Fruit fly (Drosophila melanogaster): Measurements from ENCODE around the gene CG31636.

Gene CG31636

DNA sequence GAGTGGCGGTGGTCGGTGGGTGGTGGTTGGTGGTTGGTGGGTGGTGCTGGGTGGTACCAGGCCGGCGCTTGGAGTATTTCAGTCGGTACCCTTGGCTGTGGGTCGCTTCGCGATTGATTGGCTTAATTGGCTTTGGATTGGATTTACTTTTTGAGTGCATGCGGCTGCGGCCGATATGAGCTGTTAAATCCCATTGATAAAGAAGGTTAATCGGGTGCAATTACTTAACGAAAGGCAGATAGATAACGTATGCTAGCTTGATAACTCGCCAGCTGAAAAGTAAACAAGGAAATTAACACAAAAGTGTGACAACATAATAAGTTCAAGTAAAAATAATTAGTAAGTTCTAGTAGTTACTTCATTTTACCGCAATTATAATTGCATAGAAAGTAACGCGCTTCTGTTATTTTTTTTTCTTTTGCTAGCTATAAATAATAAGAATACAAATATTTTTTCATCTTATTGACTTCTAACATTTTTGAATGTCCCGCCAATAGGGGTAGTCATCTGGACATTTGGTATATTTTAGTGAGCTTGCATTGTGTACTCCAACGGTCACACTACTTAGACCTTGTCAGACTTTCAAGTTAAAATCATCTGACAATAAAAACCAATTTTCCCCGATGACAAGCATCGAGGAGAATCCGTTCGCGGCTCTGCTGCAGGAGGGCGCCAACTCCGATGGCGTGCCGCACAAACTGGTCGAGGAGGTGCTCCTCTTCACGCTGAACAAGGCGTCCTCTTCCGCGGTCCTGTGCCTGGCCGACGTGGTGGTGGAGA lies at the start of gene CG31636, which contains the start of gene Ube4A:
Gene CG31636, minus strand, starts transcription at position 184 of the 780 bp plus-strand sequence.
Gene Ube4A, plus strand, starts transcription at position 549 of the 780 bp plus-strand sequence.
- TF ChIP-seq CTCF (optimal IDR thresholded peaks at IDR 0.05) (no peak), CG8478 (optimal IDR thresholded peaks at IDR 0.05) (no peak)

DNA sequence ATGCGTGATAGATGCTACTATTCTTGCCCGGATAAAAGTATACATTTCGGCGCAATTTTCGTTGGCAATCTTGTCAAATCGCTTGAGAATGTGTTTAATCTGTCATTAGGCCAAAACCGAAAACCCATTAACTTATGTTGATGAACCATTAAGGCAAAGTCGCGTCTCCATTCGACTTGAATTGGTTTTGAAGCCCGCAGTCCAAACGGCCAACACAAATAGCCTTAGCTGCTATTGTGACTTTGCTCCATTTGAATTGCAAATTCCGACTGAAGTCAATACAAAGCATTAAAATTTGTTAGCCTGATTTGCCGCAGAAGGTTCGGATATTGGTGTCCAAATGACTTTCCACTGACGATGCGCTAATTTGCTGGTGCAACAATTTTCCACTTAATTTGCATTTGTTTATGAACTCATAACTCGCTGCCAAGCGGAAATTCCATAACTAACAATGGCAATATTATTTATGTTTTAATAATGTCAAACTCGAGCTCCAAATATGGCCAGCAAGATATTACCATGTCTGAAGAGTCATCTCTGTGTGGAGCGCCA lies 48.5 kb upstream of the CG31636 start:
- TF ChIP-seq CG8478 (optimal IDR thresholded peaks at IDR 0.05): no peak
- TF ChIP-seq CTCF (optimal IDR thresholded peaks at IDR 0.05): no peak

dm6 chr2L:6705081-6705480 lies 47.1 kb upstream of the CG31636 start:
- no peak for TF ChIP-seq CG8478 (optimal IDR thresholded peaks at IDR 0.05)

dm6 chr2L:6701409-6702199 lies 43.7 kb upstream of the CG31636 start:
- no peak for TF ChIP-seq CTCF (optimal IDR thresholded peaks at IDR 0.05)
- no peak for TF ChIP-seq CG8478 (optimal IDR thresholded peaks at IDR 0.05)

dm6 chr2L:6700742-6701141 lies 42.8 kb upstream of the CG31636 start:
- TF ChIP-seq CTCF (optimal IDR thresholded peaks at IDR 0.05): no peak
- TF ChIP-seq CG8478 (optimal IDR thresholded peaks at IDR 0.05): no peak

DNA sequence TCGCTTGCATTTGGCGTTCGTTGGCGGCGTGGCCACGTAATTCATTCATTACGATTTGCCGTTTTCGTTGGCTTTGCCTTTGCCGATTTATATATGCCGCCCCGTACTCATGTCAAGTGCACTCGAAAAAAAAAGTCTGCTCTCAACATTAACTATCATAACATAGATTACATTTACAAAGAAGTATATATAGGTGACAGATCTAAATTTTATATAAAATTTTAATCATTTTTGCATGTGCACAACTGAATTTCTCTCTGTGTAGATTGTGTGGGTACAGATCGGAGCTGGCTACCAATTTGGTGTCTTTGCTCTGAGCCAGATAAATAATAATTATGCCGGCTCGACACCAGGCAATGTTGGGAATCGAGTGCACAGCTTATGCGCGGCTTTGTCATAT lies 40.4 kb upstream of the CG31636 start:
- no peak for TF ChIP-seq CTCF (optimal IDR thresholded peaks at IDR 0.05)
- no peak for TF ChIP-seq CG8478 (optimal IDR thresholded peaks at IDR 0.05)

DNA sequence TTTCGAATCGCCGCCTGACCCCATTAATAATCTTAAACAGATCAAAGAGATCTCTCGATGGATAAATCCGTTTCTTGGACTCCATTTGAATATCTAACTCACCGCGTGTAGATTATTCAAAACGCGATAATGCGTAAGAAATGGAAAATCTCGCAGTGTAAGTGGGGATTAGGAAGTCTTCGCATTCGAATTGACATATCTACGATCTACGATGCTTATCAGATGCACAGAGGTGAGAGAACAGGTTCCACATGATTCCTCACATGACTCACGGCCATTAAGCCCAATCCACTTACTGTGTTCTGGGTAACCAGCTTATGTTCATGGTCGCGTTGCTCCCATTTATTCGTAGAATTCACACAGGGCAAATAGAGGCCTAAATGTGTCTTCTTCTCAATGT lies 38.3 kb upstream of the CG31636 start:
- no peak for TF ChIP-seq CG8478 (optimal IDR thresholded peaks at IDR 0.05)
- TF ChIP-seq CTCF (optimal IDR thresholded peaks at IDR 0.05): no peak

- TF ChIP-seq CG8478 (optimal IDR thresholded peaks at IDR 0.05): no peak
- no peak for TF ChIP-seq CTCF (optimal IDR thresholded peaks at IDR 0.05)
Observed at dm6 chr2L:6693794-6694254, 35.9 kb upstream of the CG31636 start.

DNA sequence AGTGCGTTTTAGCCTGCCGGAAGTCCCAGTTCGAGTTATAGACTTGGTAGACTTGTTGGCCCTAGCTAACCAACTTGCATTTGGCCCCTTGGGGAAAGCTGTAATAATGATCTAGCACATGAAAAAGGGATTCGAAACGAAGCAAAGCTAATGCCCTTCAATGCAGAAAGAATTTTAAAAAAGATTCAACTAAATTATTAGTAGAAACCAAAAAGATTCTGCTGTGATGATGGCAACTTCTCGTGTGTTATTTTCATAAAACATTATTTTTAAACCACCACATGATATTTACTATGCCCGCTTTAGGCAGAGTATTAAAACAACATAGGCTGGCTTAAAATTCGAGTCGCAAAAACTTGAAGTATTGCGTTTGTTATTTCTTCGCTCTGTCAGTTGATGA lies 34.1 kb upstream of the CG31636 start:
- no peak for TF ChIP-seq CTCF (optimal IDR thresholded peaks at IDR 0.05)
- TF ChIP-seq CG8478 (optimal IDR thresholded peaks at IDR 0.05): no peak

DNA sequence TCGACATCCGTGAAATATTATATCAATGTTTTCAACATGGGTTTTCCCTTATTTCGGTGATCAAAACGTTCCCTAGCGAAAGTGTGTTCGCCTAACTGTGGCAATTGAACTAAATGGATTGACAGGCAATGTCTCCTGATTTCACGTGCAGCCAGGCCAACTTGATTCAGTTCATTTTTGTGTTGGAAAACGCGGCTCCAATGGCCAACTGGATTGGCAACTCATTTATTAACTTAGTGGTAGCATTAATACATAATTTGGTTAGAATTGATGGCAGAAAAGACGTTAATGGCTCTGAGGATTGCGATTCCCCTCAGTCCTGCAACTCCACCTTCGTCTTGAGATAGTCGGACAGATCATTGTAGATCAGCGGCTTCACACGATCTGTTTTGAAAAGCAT lies 28.7 kb upstream of the CG31636 start, which contains the start of gene CG11327:
Gene CG11327, minus strand, starts transcription at position 101 of the 400 bp plus-strand sequence.
- TF ChIP-seq CTCF (optimal IDR thresholded peaks at IDR 0.05): no peak
- no peak for TF ChIP-seq CG8478 (optimal IDR thresholded peaks at IDR 0.05)

DNA sequence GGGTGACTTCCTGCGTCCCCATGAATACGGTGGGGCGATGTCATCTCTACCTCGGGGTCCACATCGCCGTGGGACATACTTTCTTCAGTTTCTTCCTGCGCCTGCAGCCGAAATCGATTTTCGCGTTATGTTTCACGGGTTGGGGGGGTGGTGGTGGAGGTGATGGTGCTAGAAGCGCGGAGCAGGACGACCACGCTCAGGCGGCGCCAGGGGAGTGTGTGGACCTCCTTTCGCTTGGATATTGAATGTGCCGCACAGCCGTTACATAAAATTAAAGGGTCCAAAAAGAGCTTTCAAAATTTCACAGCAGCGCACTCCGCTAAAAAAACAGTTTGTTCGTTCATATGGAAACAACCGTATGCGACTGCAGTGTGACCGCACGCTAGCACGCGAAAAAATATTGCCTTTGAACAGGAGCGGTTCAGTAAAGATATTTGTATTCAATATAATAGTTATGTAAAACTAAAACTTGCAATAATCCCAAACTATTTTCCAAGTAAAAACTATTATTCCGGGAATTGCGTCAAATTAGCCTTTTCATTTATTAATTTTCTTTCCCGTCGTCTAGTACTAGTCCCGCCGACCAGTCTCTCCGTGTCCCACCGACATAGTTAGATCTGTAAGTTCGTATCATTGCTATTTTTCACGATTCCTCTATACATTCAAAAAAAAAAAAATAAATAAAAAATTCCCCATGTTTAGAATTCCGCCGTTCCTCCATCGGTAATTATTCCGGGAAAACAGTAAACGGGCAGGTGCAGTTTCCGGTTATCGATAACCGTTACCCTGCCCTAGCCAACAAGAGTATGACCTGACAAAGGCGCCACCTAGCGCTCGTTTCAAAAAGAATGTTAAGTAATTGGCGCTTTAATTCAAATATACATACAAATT lies 26.3 kb upstream of the CG31636 start, which contains the start of gene Nhe3:
Gene Nhe3, minus strand, starts transcription at position 373 of the 891 bp plus-strand sequence.
- no peak for TF ChIP-seq CG8478 (optimal IDR thresholded peaks at IDR 0.05)
- peak; percentile 89 to 92 for TF ChIP-seq CTCF (optimal IDR thresholded peaks at IDR 0.05)

DNA sequence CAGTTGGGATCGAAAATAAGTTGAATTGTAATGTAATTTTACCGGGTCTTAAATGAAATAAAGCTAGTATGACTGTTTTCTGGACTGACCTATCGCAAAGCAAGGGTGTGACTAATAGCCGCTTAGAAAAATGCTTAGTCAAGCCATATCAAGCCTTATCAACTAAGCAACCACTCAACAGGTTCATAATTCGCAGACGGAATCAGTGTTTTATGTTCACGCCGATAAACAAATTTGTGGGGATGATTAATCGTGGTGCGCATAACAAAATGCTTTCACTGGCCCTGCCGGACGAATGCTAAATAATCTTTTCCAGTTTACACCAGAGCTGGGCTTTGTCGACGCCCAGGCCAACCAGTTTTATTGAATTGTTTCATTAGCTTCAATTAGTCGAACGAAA lies 25.0 kb upstream of the CG31636 start:
- TF ChIP-seq CG8478 (optimal IDR thresholded peaks at IDR 0.05): no peak
- TF ChIP-seq CTCF (optimal IDR thresholded peaks at IDR 0.05): no peak

- no peak for TF ChIP-seq CTCF (optimal IDR thresholded peaks at IDR 0.05)
- TF ChIP-seq CG8478 (optimal IDR thresholded peaks at IDR 0.05): no peak
Observed at dm6 chr2L:6677453-6677852, 19.5 kb upstream of the CG31636 start, which contains the start of gene Nse1. TSS of gene Nse1 (minus strand) at chr2L:6677625.

DNA sequence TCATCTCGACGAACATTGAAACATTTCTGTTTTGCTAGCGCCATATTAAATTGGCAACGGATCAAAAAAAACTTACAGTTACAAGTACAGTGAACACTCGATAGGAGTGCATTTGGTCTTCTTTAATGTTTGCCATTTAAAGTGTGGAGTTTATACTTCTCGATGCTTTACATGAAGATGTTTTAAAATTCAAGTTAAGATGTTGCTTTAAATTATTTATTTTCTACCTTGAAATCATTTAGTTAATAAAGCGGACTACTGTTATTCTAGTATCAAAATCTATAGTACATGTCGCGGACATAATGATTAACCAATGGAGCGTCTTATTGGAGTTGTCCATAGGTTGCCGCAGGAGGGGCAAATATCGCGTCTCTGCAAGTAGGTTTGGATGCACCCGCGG lies 18.6 kb upstream of the CG31636 start, which contains the start of gene cort:
Gene cort, minus strand, starts transcription at position 101 of the 400 bp plus-strand sequence.
- TF ChIP-seq CG8478 (optimal IDR thresholded peaks at IDR 0.05): no peak
- no peak for TF ChIP-seq CTCF (optimal IDR thresholded peaks at IDR 0.05)
